Fruit fly (Drosophila melanogaster): Measurements from ENCODE around the gene mthl5.

mthl5 gene

dm6 chr3R:11920605-11921004 is 33.6 kb upstream of the mthl5 start (continued):
- TF ChIP-seq CG7963 (GFP tag; IDR thresholded peaks at IDR 0.05; ENCODE audit: partially characterized antibody) (no peak), fd102C (GFP tag; optimal IDR thresholded peaks at IDR 0.05) (no peak), CG9215 (GFP tag; IDR thresholded peaks at IDR 0.05) (no peak), CG2202 (tag; optimal IDR thresholded peaks at IDR 0.05) (no peak), hkb (optimal IDR thresholded peaks at IDR 0.05) (no peak), hkb (GFP tag; IDR thresholded peaks at IDR 0.05) (peak; percentile 51; the same call in 1 of the 2 replicates), vnd (GFP tag; IDR thresholded peaks at IDR 0.05; ENCODE audit: partially characterized antibody) (no peak), C15 (GFP tag; IDR thresholded peaks at IDR 0.05) (no peak), tll (GFP tag; optimal IDR thresholded peaks at IDR 0.05) (no peak), CG7786 (GFP tag; optimal IDR thresholded peaks at IDR 0.05) (no peak), Tbp (GFP tag; optimal IDR thresholded peaks at IDR 0.05) (no peak), YL-1 (GFP tag; optimal IDR thresholded peaks at IDR 0.05) (no peak), sisA (GFP tag; IDR thresholded peaks at IDR 0.05) (peak; percentile 43), cg (GFP tag; optimal IDR thresholded peaks at IDR 0.05) (no peak), vfl (GFP tag; optimal IDR thresholded peaks at IDR 0.05) (no peak), CG16813 (GFP tag; IDR thresholded peaks at IDR 0.05; ENCODE audit: partially characterized antibody) (no peak), Ravus (GFP tag; IDR thresholded peaks at IDR 0.05) (no peak), CG17359 (tag; optimal IDR thresholded peaks at IDR 0.05) (no peak), Spps (tag; optimal IDR thresholded peaks at IDR 0.05) (no peak), B-H2 (GFP tag; optimal IDR thresholded peaks at IDR 0.05) (no peak), CG17186 (GFP tag; optimal IDR thresholded peaks at IDR 0.05) (no peak), CG6254 (GFP tag; optimal IDR thresholded peaks at IDR 0.05) (no peak), CG11504 (tag; optimal IDR thresholded peaks at IDR 0.05) (no peak), CG2678 (tag; optimal IDR thresholded peaks at IDR 0.05) (no peak), Ada2b (GFP tag; IDR thresholded peaks at IDR 0.05) (peak; percentile 44; the same call in 1 of the 2 replicates), Dad (GFP tag; optimal IDR thresholded peaks at IDR 0.05) (no peak), HLH4C (GFP tag; IDR thresholded peaks at IDR 0.05; ENCODE audit: partially characterized antibody) (no peak), kni (GFP tag; optimal IDR thresholded peaks at IDR 0.05) (no peak), Sry-δ (GFP tag; optimal IDR thresholded peaks at IDR 0.05) (no peak), bab2 (GFP tag; optimal IDR thresholded peaks at IDR 0.05) (no peak), bsh (GFP tag; optimal IDR thresholded peaks at IDR 0.05) (peak in 1 of 2 experiments; percentile 68), odd (GFP tag; optimal IDR thresholded peaks at IDR 0.05) (no peak), CG14965 (GFP tag; optimal IDR thresholded peaks at IDR 0.05; ENCODE audit: borderline replicate concordance) (no peak), Atf6 (GFP tag; IDR thresholded peaks at IDR 0.05) (no peak), MESR4 (GFP tag; optimal IDR thresholded peaks at IDR 0.05) (no peak), lilli (GFP tag; optimal IDR thresholded peaks at IDR 0.05) (peak; percentile 0), Hey (tag; optimal IDR thresholded peaks at IDR 0.05) (no peak), onecut (GFP tag; IDR thresholded peaks at IDR 0.05) (no peak), nerfin-2 (GFP tag; IDR thresholded peaks at IDR 0.05; ENCODE audit: partially characterized antibody) (no peak), Nf-YB (GFP tag; optimal IDR thresholded peaks at IDR 0.05) (no peak)

DNA sequence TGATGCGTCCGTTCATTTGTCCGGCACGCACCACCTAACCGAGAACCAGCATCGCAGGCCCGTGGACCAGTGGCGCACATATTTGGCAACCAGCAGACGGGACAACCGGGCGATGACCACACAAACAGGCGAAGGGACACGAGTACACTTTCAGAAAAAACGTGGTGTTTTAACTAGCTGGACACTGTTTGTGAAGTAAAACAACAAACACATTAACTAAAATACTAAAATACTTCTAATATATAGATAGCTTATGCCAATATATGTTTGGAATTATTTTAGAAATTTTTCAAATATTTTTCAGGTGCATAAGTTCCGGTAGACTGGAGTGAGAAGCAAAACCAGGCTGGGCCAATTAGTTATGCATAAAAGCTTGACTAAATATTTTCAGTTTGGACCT is 15.9 kb upstream of the mthl5 start:
- TF ChIP-seq Chrac-16 (GFP tag; optimal IDR thresholded peaks at IDR 0.05) (no peak), Oli (tag; optimal IDR thresholded peaks at IDR 0.05) (no peak), emc (GFP tag; optimal IDR thresholded peaks at IDR 0.05) (no peak), insv (GFP tag; optimal IDR thresholded peaks at IDR 0.05) (no peak), scrt (GFP tag; optimal IDR thresholded peaks at IDR 0.05) (no peak), fru (optimal IDR thresholded peaks at IDR 0.05) (no peak), CG17612 (GFP tag; IDR thresholded peaks at IDR 0.05) (no peak), CG7271 (tag; optimal IDR thresholded peaks at IDR 0.05) (no peak), CG15269 (tag; optimal IDR thresholded peaks at IDR 0.05) (no peak), CG13775 (GFP tag; optimal IDR thresholded peaks at IDR 0.05) (no peak), tin (GFP tag; optimal IDR thresholded peaks at IDR 0.05) (no peak), cas (GFP tag; IDR thresholded peaks at IDR 0.05) (no peak), fd64A (GFP tag; optimal IDR thresholded peaks at IDR 0.05) (no peak)

Measured in whole organism, embryonic.